Worm (Caenorhabditis elegans): ENCODE results near the gene acs-15.

The acs-15 gene

ce11 chrII:932718-933117 lies at the start of gene acs-15:
acs-15 (plus strand) TSS chrII:933018.
- TF ChIP-seq ztf-7 (tag; optimal IDR thresholded peaks at IDR 0.05) (no peak), hlh-11 (tag; optimal IDR thresholded peaks at IDR 0.05) (no peak), php-3 (GFP tag; IDR thresholded peaks at IDR 0.05) (no peak), lim-7 (GFP tag; IDR thresholded peaks at IDR 0.05) (no peak), D1046.2 (GFP tag; IDR thresholded peaks at IDR 0.05) (no peak), Y5F2A.4 (GFP tag; optimal IDR thresholded peaks at IDR 0.05) (no peak), arid-1 (GFP tag; conservative IDR thresholded peaks at IDR 0.05) (no peak), nhr-77 (tag; optimal IDR thresholded peaks at IDR 0.05) (no peak), hif-1 (tag; optimal IDR thresholded peaks at IDR 0.05) (no peak), dpl-1 (GFP tag; optimal IDR thresholded peaks at IDR 0.05) (no peak), aha-1 (tag) (no peak), ZK546.5 (tag; optimal IDR thresholded peaks at IDR 0.05) (no peak), ctbp-1 (GFP tag; IDR thresholded peaks at IDR 0.05) (no peak), lin-39 (tag; optimal IDR thresholded peaks at IDR 0.05) (no peak), nhr-111 (GFP tag; optimal IDR thresholded peaks at IDR 0.05) (no peak), ces-1 (GFP tag; optimal IDR thresholded peaks at IDR 0.05) (no peak), unc-62 (GFP tag; optimal IDR thresholded peaks at IDR 0.05 in 1 of 2) (no peak), unc-62 (tag; optimal IDR thresholded peaks at IDR 0.05) (no peak), ceh-82 (tag; optimal IDR thresholded peaks at IDR 0.05) (no peak), daf-12 (tag; optimal IDR thresholded peaks at IDR 0.05) (no peak), daf-8 (GFP tag; IDR thresholded peaks at IDR 0.05) (no peak)

- TF ChIP-seq tra-1 (GFP tag; IDR thresholded peaks at IDR 0.05) (no peak), pqm-1 (tag; optimal IDR thresholded peaks at IDR 0.05) (peak; percentile 57), ztf-11 (tag; optimal IDR thresholded peaks at IDR 0.05) (no peak), nhr-28 (tag; optimal IDR thresholded peaks at IDR 0.05) (peak; percentile 13), sdz-12 (GFP tag; optimal IDR thresholded peaks at IDR 0.05) (no peak), hlh-11 (tag; optimal IDR thresholded peaks at IDR 0.05) (peak; percentile 4), daf-16 (GFP tag; optimal IDR thresholded peaks at IDR 0.05) (no peak), daf-16 (tag; optimal IDR thresholded peaks at IDR 0.05) (peak; percentile 37), unc-62 (GFP tag; optimal IDR thresholded peaks at IDR 0.05 in 1 of 2) (peak in 1 of 2 experiments; percentile 73), unc-62 (tag; optimal IDR thresholded peaks at IDR 0.05) (no peak), nhr-77 (tag; optimal IDR thresholded peaks at IDR 0.05) (peak; percentile 18), nhr-6 (tag; optimal IDR thresholded peaks at IDR 0.05) (no peak), dmd-6 (GFP tag; IDR thresholded peaks at IDR 0.05) (peak; percentile 15; the same call in 1 of the 2 replicates)
These were observed 48.6 kb upstream of the acs-15 start for ce11 chrII:884204-884603.

ce11 chrII:888024-888423 lies 44.8 kb upstream of the acs-15 start, which contains the start of gene T07D3.4:
T07D3.4 (plus strand) TSS chrII:888309.
- TF ChIP-seq daf-16 (GFP tag; optimal IDR thresholded peaks at IDR 0.05) (no peak), daf-16 (tag; optimal IDR thresholded peaks at IDR 0.05) (peak; percentile 90), zip-11 (GFP tag; IDR thresholded peaks at IDR 0.05) (no peak), lin-1 (GFP tag; IDR thresholded peaks at IDR 0.05) (no peak), pqm-1 (tag; optimal IDR thresholded peaks at IDR 0.05) (peak; percentile 67), hlh-11 (tag; optimal IDR thresholded peaks at IDR 0.05) (peak; percentile 54), Y48G9A.11 (GFP tag; IDR thresholded peaks at IDR 0.05) (no peak), nhr-77 (tag; optimal IDR thresholded peaks at IDR 0.05) (peak; percentile 37), ctbp-1 (GFP tag; IDR thresholded peaks at IDR 0.05) (no peak), jun-1 (tag; optimal IDR thresholded peaks at IDR 0.05) (no peak), dve-1 (tag; optimal IDR thresholded peaks at IDR 0.05; ENCODE audit: insufficient read depth) (peak; percentile 29), madf-5 (GFP tag; IDR thresholded peaks at IDR 0.05) (no peak), nhr-25 (tag; optimal IDR thresholded peaks at IDR 0.05; ENCODE audit: borderline replicate concordance, insufficient read depth) (no peak), T26A8.4 (GFP tag; IDR thresholded peaks at IDR 0.05) (no peak), aha-1 (tag) (no peak), F49E8.2 (tag; optimal IDR thresholded peaks at IDR 0.05; ENCODE audit: borderline replicate concordance) (no peak), nhr-28 (tag; optimal IDR thresholded peaks at IDR 0.05) (peak; percentile 70), mxl-3 (GFP tag; optimal IDR thresholded peaks at IDR 0.05) (no peak), aly-2 (tag; optimal IDR thresholded peaks at IDR 0.05) (no peak), arid-1 (GFP tag; conservative IDR thresholded peaks at IDR 0.05) (no peak), nhr-41 (GFP tag; IDR thresholded peaks at IDR 0.05) (no peak), unc-62 (GFP tag; optimal IDR thresholded peaks at IDR 0.05 in 1 of 2) (no peak), unc-62 (tag; optimal IDR thresholded peaks at IDR 0.05) (no peak), ztf-11 (tag; optimal IDR thresholded peaks at IDR 0.05) (no peak), daf-19 (GFP tag; conservative IDR thresholded peaks at IDR 0.05) (no peak), ces-1 (GFP tag; optimal IDR thresholded peaks at IDR 0.05) (no peak), lin-38 (GFP tag; IDR thresholded peaks at IDR 0.05) (no peak), ama-1 (optimal IDR thresholded peaks at IDR 0.05) (no peak), dmd-6 (GFP tag; IDR thresholded peaks at IDR 0.05) (peak; percentile 51; the same call in 1 of the 2 replicates), mdt-29 (GFP tag; IDR thresholded peaks at IDR 0.05) (no peak), R02D3.7 (tag; optimal IDR thresholded peaks at IDR 0.05) (no peak), F44E2.7 (GFP tag; IDR thresholded peaks at IDR 0.05) (no peak)
